Worm (Caenorhabditis elegans): ENCODE results near the gene nas-7.

The nas-7 gene

DNA sequence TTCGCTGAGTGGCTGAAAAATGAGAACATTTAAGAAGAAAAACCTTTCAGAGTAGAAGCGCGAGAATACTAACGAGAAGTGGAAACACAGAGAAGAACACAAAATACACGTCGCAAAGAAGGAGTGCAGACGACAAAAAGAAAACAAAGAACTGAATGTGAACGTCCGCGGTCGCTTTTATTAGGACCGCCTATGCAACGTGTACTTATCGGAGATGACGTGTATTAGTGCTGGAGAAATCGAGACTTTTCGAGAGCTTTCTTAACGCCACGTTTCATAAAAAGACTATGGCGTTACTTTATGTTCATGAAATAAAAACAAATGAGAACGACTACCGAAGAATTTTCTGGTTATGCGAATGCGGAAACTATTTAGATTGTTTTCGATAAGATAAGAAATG, 50.0 kb downstream of the nas-7 start, which contains the start of gene hsp-4:
Gene hsp-4 (minus strand): TSS at position 139 of the 400 bp plus-strand sequence.
- TF ChIP-seq K02D7.2 (tag; optimal IDR thresholded peaks at IDR 0.05) (no peak), elt-2 (tag; optimal IDR thresholded peaks at IDR 0.05) (peak; percentile 1), fkh-6 (tag; optimal IDR thresholded peaks at IDR 0.05) (no peak), madf-2 (tag; optimal IDR thresholded peaks at IDR 0.05) (no peak), unc-3 (GFP tag; conservative IDR thresholded peaks at IDR 0.05) (no peak), unc-3 (tag; optimal IDR thresholded peaks at IDR 0.05) (no peak)

All from whole organism, late embryonic.